Worm (Caenorhabditis elegans): ENCODE measurements around the gene gst-33.

DNA sequence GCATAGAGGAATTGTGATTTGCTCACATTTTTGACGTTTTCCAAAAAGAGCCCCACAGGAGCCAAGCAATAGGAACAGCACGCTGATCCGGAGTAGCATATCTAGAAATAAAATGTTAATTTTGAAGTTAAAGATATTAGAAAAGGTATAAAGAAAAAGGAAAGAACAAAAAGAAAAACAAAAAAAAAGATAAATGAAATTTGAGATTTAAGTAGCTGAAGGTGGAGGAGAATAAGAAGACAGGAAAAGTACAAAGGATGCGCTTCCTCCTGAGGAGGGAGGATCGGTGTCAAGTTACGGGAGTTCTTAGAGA lies 23.6 kb downstream of the gst-33 start, which contains the start of gene cfz-2:
- TF ChIP-seq F23B12.7 (tag; optimal IDR thresholded peaks at IDR 0.05; ENCODE audit: insufficient read depth): no peak
- no peak for TF ChIP-seq Y95B8A.8 (GFP tag; IDR thresholded peaks at IDR 0.05)
- no peak for TF ChIP-seq unc-62 (GFP tag; optimal IDR thresholded peaks at IDR 0.05)
- no peak for TF ChIP-seq Y67H2A.10 (GFP tag; conservative IDR thresholded peaks at IDR 0.05)
- no peak for TF ChIP-seq lag-1 (GFP tag; IDR thresholded peaks at IDR 0.05)
- TF ChIP-seq let-607 (tag; optimal IDR thresholded peaks at IDR 0.05): no peak
- no peak for TF ChIP-seq ZK185.1 (tag; optimal IDR thresholded peaks at IDR 0.05; ENCODE audit: poor library complexity, severe bottlenecking)
- no peak for TF ChIP-seq ztf-26 (tag; optimal IDR thresholded peaks at IDR 0.05)
- TF ChIP-seq ets-4 (GFP tag; optimal IDR thresholded peaks at IDR 0.05): no peak
- no peak for TF ChIP-seq xnd-1 (tag; optimal IDR thresholded peaks at IDR 0.05)
- TF ChIP-seq nhr-179 (tag; optimal IDR thresholded peaks at IDR 0.05): no peak
- TF ChIP-seq him-1 (tag; optimal IDR thresholded peaks at IDR 0.05): no peak

Data from whole organism, young adult.